Fruit fly (Drosophila melanogaster) whole organism, wandering third instar larva: ENCODE measurements around the gene Scgbeta.

Experiments used
- Abd-B ChIP-seq: fragments of >200 bp; optimal IDR thresholded peaks from 2 replicates; lab custom pipeline; 2017; ENCODE audit warnings: missing biosample characterization, missing genetic modification characterization
- N ChIP-seq: fragments of >200 bp; optimal IDR thresholded peaks from 2 replicates; lab custom pipeline; 2018; ENCODE audit warnings: missing biosample characterization, missing external identifiers, missing genetic modification characterization
- dl ChIP-seq, 2 experiments: fragments of 175-275, 200-275 bp in 1 of 2; fragments of 200-275 bp in 1 of 2; sonication (Bioruptor generic); optimal IDR thresholded peaks; lab custom pipeline; 2018; ENCODE audit warnings: mild to moderate bottlenecking in 2 of 2, missing biosample characterization in 2 of 2, missing genetic modification characterization in 2 of 2, moderate library complexity in 2 of 2; ENCODE audit not compliant: partially characterized antibody in 2 of 2, insufficient read depth in 1 of 2
- dmrt93B ChIP-seq: fragments of 200-800 bp; sonication (Bioruptor generic); optimal IDR thresholded peaks from 2 replicates; lab custom pipeline; 2018; ENCODE audit warnings: missing biosample characterization, mild to moderate bottlenecking, missing genetic modification characterization
- dsf ChIP-seq: sonication (Bioruptor generic); optimal IDR thresholded peaks from 2 replicates; lab custom pipeline; 2016; ENCODE audit warnings: missing biosample characterization, missing genetic modification characterization, borderline replicate concordance
- foxo ChIP-seq, 2 experiments: fragments of 200-800 bp; sonication (Bioruptor generic); optimal IDR thresholded peaks; 2 replicates in 1 of 2; 3 replicates in 1 of 2; lab custom pipeline; 2016 to 2017; ENCODE audit warnings: missing biosample characterization in 2 of 2, missing genetic modification characterization in 2 of 2
- fru ChIP-seq: fragments of 200-800 bp; sonication (Bioruptor generic); optimal IDR thresholded peaks from 3 replicates; lab custom pipeline; 2016; ENCODE audit warnings: missing biosample characterization, mild to moderate bottlenecking, missing genetic modification characterization
- h ChIP-seq: fragments of 200-800 bp; sonication (Bioruptor generic); optimal IDR thresholded peaks from 3 replicates; lab custom pipeline; 2016; ENCODE audit warnings: missing biosample characterization, mild to moderate bottlenecking, missing genetic modification characterization
- usp ChIP-seq: fragments of >200 bp; optimal IDR thresholded peaks from 2 replicates; lab custom pipeline; 2017; ENCODE audit warnings: missing biosample characterization, missing genetic modification characterization

DNA sequence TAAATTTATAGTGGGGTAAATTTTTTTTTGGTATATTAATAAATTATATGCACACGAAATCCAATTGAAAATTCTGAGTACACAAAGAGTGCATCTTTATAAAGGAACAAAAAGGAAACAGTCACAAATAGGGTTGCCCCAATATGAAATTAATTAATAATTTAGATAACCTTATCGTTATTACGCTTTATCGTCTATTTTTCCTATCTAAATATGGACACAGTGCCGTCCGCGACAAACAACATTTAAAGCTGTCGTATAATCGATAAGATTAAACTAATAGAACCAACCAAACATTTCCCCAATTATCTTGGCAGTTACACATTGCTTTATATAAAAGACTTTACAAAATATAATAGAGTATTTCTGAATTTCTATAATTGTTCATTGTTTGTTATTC is 24.2 kb downstream of the Scgbeta start:
- no peak for TF ChIP-seq dmrt93B (GFP tag; lab: Kevin White, UChicago)
- TF ChIP-seq fru (GFP tag; lab: Kevin White, UChicago), result no peak
- no peak for TF ChIP-seq dl (GFP tag; optimal IDR thresholded peaks at IDR 0.05; lab: Kevin White, UChicago; ENCODE audit: insufficient read depth in 1 of 2, partially characterized antibody in 2 of 2)
- no peak for TF ChIP-seq Abd-B (GFP tag; lab: Kevin White, UChicago)
- TF ChIP-seq foxo (GFP tag; optimal IDR thresholded peaks at IDR 0.05; lab: Kevin White, UChicago), result no peak
- TF ChIP-seq N, result no peak
- TF ChIP-seq h (GFP tag; lab: Kevin White, UChicago), result peak; percentile 24
- TF ChIP-seq dsf, result no peak
- no peak for TF ChIP-seq usp (GFP tag; lab: Kevin White, UChicago)
